Worm (Caenorhabditis elegans) whole organism, late embryonic: ENCODE results near the gene srh-116.

Experiments used
- ahr-1 ChIP-seq: sonication (generic microtip); optimal IDR thresholded peaks from 2 replicates; lab custom pipeline; 2016; ENCODE audit warnings: missing genetic modification characterization, missing compliant biosample characterization
- che-1 ChIP-seq: sonication (generic microtip); optimal IDR thresholded peaks from 2 replicates; lab custom pipeline; 2016; ENCODE audit warnings: mild to moderate bottlenecking, missing genetic modification characterization, missing compliant biosample characterization
- eyg-1 ChIP-seq: sonication (generic microtip); optimal IDR thresholded peaks from 2 replicates; lab custom pipeline; 2016; ENCODE audit warnings: missing genotype, missing genetic modification characterization, missing compliant biosample characterization
- gmeb-2 ChIP-seq: sonication (generic microtip); optimal IDR thresholded peaks from 2 replicates; lab custom pipeline; 2016; ENCODE audit warnings: missing genetic modification characterization, inconsistent platforms, missing compliant biosample characterization
- lin-11 ChIP-seq: fragments of 200-800 bp; sonication (Bioruptor generic); optimal IDR thresholded peaks from 2 replicates; lab custom pipeline; 2018; ENCODE audit warnings: mild to moderate bottlenecking, missing genetic modification characterization, missing compliant biosample characterization
- nhr-11 ChIP-seq: fragments of 150-350 bp; optimal IDR thresholded peaks from 2 replicates; lab custom pipeline; 2014; ENCODE audit warnings: missing biosample characterization, missing genetic modification characterization
- nhr-232 ChIP-seq: sonication (generic microtip); optimal IDR thresholded peaks from 2 replicates; lab custom pipeline; 2016; ENCODE audit warnings: missing genetic modification characterization, missing compliant biosample characterization
- pat-9 ChIP-seq: fragments of 200-800 bp; sonication (Bioruptor generic); optimal IDR thresholded peaks from 2 replicates; lab custom pipeline; 2018; ENCODE audit warnings: mild to moderate bottlenecking, missing genetic modification characterization, moderate library complexity, missing compliant biosample characterization
- pha-4 ChIP-seq: fragments of 150-350 bp; optimal IDR thresholded peaks from 2 replicates; lab custom pipeline; 2018; ENCODE audit warnings: missing biosample characterization, missing genetic modification reagents, missing genetic modification characterization
- pqm-1 ChIP-seq: sonication (generic microtip); optimal IDR thresholded peaks from 2 replicates; lab custom pipeline; 2016; ENCODE audit warnings: missing genetic modification characterization, missing compliant biosample characterization
- ref-2 ChIP-seq: sonication (generic microtip); optimal IDR thresholded peaks from 2 replicates; lab custom pipeline; 2016; ENCODE audit warnings: missing genetic modification characterization, missing compliant biosample characterization
- sox-4 ChIP-seq: sonication (generic microtip); optimal IDR thresholded peaks from 2 replicates; lab custom pipeline; 2017; ENCODE audit warnings: mild to moderate bottlenecking, missing genetic modification characterization, inconsistent platforms, missing compliant biosample characterization
- unc-55 ChIP-seq: sonication (generic microtip); optimal IDR thresholded peaks from 2 replicates; lab custom pipeline; 2017; ENCODE audit warnings: missing biosample characterization, missing genetic modification reagents, missing genetic modification characterization

DNA sequence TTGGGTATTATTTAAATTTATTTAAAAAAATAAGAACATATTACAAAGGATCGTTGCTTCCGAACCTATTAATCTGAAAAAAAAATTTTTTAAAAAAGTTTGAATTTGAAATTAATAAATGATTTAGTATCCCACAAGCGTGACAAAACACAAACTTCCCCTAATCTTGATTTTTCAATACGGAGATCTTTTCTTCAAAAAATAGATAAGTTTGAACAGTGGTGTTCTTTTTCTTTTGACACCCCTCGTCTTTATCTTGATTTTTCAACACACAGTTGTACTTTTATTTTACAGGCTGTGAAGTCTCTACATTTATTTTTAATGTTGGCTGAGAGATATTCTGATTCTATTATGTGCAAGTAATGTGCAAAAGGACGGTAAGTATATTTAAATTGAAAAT lies 18.6 kb downstream of the srh-116 start, which contains the start of gene T19C9.10:
- TF ChIP-seq gmeb-2 (no peak), ref-2 (tag; lab: Kevin White, UChicago) (no peak), nhr-232 (tag; lab: Kevin White, UChicago) (no peak), ahr-1 (no peak), nhr-11 (tag; lab: Kevin White, UChicago) (no peak), pha-4 (tag; lab: Kevin White, UChicago) (no peak), sox-4 (tag; lab: Kevin White, UChicago) (no peak), pat-9 (tag; lab: Kevin White, UChicago) (no peak), che-1 (tag; lab: Kevin White, UChicago) (no peak), pqm-1 (no peak), unc-55 (no peak), eyg-1 (tag; lab: Kevin White, UChicago) (no peak), lin-11 (tag; lab: Kevin White, UChicago) (no peak)
